Worm (Caenorhabditis elegans) whole organism, midembryonic: ENCODE data around the gene C16C8.7.

Source experiments
- flt-1 ChIP-seq: fragments of 200-800 bp; sonication (Bioruptor generic); IDR thresholded peaks from 2 replicates; pipeline ENCODE4 v1.3.6; 2022; ENCODE audit warnings: missing genetic modification characterization, missing compliant biosample characterization
- klf-2 ChIP-seq: fragments of 200-800 bp; sonication (Bioruptor generic); conservative IDR thresholded peaks from 2 replicates; pipeline ENCODE4 v1.3.6; 2022; ENCODE audit warnings: missing genetic modification reagents, missing genetic modification characterization, missing compliant biosample characterization
- med-1 ChIP-seq: sonication (generic microtip); optimal IDR thresholded peaks from 2 replicates; lab custom pipeline; 2017; ENCODE audit warnings: missing genetic modification characterization, mild to moderate bottlenecking, missing compliant biosample characterization, antibody characterized with exemption, missing genetic modification reagents; ENCODE audit not compliant: insufficient read depth
- ref-1 ChIP-seq: fragments of 200-800 bp; sonication (Bioruptor generic); conservative IDR thresholded peaks from 2 replicates; pipeline ENCODE4 v1.3.6; 2022; ENCODE audit warnings: missing genetic modification reagents, missing genetic modification characterization, missing compliant biosample characterization
- ztf-29 ChIP-seq: fragments of 200-800 bp; sonication (Bioruptor generic); IDR thresholded peaks from 2 replicates; pipeline ENCODE4 v1.3.6; 2022; ENCODE audit warnings: missing genetic modification reagents, missing genetic modification characterization, missing compliant biosample characterization

DNA sequence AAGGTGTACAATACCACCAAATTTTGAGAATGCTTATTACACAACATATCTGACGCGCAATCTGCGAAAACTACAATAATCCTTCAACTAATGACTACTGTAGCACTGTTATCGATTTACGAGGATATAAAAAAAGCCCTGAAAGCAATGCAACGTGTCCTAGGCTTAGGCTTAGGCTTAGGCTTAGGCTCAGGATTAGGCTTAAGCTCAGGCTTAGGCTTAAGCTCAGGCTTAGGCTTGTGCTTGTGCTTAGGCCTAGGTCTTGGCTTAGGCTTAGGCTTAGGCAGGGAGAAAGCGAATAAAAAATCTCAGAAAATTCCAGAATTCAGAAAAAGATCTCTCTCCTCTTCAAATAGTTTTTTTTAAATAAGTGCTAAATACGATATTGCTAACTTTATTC lies 749 bp downstream of the C16C8.7 start:
- TF ChIP-seq ref-1 (GFP tag; lab: Robert Waterston, UW), result no peak
- TF ChIP-seq flt-1 (GFP tag; lab: Robert Waterston, UW), result no peak
- no peak for TF ChIP-seq klf-2
- no peak for TF ChIP-seq med-1 (GFP tag; lab: Kevin White, UChicago)
- TF ChIP-seq ztf-29 (GFP tag; lab: Robert Waterston, UW), result no peak
